Worm (Caenorhabditis elegans) whole organism, late embryonic: Measurements from ENCODE around the gene Y38F1A.8.

Source experiments
- C38D4.7 ChIP-seq: fragments of 200-800 bp; sonication (Bioruptor generic); optimal IDR thresholded peaks from 2 replicates; lab custom pipeline; 2018; ENCODE audit warnings: mild to moderate bottlenecking, missing genetic modification characterization, moderate library complexity, missing compliant biosample characterization
- F13H6.1 ChIP-seq: sonication (generic microtip); optimal IDR thresholded peaks from 2 replicates; lab custom pipeline; 2016; ENCODE audit warnings: missing genetic modification characterization, missing compliant biosample characterization
- ama-1 ChIP-seq: fragments of 150-350 bp; optimal IDR thresholded peaks from 2 replicates; lab custom pipeline; 2014
- ceh-9 ChIP-seq: sonication (generic microtip); optimal IDR thresholded peaks from 2 replicates; lab custom pipeline; 2016; ENCODE audit warnings: mild to moderate bottlenecking, missing genetic modification characterization, inconsistent platforms, missing compliant biosample characterization
- pag-3 ChIP-seq: sonication (generic microtip); optimal IDR thresholded peaks from 2 replicates; lab custom pipeline; 2016; ENCODE audit warnings: missing compliant biosample characterization, missing genetic modification characterization, borderline replicate concordance
- rnt-1 ChIP-seq: sonication (generic microtip); optimal IDR thresholded peaks from 2 replicates; lab custom pipeline; 2016; ENCODE audit warnings: missing genetic modification characterization, missing compliant biosample characterization
- tbx-2 ChIP-seq: sonication (generic microtip); optimal IDR thresholded peaks from 2 replicates; lab custom pipeline; 2016; ENCODE audit warnings: missing genetic modification characterization, missing compliant biosample characterization
- unc-42 ChIP-seq: sonication (generic microtip); optimal IDR thresholded peaks from 2 replicates; lab custom pipeline; 2016; ENCODE audit warnings: missing genotype, missing genetic modification characterization, missing compliant biosample characterization

DNA sequence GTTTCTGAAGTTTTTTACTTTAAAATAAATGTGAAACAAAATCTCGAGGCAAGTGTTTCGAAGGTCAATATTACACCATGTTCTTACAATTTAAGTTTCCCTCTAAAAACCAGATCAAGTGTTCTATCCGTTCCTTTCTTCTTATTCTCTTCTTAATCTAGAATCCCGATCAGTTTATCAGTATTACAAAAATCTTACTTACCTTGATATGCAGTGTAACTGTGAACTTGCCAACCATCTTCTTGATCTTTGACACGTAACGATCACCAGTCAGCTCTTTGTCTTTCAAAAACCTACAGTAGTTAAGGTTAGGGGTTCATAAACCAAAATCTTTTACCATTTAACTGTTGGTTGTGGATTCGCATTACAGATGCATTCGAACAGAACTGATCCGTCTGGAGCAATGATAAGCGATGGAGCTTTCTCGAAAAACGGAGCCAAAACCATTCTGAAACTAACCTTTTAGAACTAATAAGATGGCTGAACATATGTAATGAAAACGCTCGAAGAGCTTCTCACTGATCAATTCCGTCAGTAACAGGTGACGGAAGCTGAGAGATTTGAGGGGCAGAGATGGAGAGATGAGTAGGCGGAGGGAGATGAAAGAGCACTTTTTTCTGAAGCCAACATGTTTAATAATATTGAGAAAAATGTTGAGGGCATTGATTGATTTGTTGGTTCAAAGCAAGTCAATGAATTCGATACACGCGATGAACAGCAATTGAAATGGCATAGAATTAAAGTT is 7.2 kb upstream of the Y38F1A.8 start, which contains the start of gene oig-2:
- no peak for TF ChIP-seq ama-1 (lab: Kevin White, UChicago)
- TF ChIP-seq tbx-2 (tag; lab: Kevin White, UChicago), result no peak
- TF ChIP-seq rnt-1 (tag; lab: Kevin White, UChicago), result no peak
- TF ChIP-seq pag-3, result no peak
- TF ChIP-seq unc-42 (tag; lab: Kevin White, UChicago), result no peak
- no peak for TF ChIP-seq F13H6.1
- no peak for TF ChIP-seq ceh-9 (tag; lab: Kevin White, UChicago)
- no peak for TF ChIP-seq C38D4.7 (GFP tag; lab: Kevin White, UChicago)
